Worm (Caenorhabditis elegans): ENCODE data around the gene Y116A8B.4.

DNA sequence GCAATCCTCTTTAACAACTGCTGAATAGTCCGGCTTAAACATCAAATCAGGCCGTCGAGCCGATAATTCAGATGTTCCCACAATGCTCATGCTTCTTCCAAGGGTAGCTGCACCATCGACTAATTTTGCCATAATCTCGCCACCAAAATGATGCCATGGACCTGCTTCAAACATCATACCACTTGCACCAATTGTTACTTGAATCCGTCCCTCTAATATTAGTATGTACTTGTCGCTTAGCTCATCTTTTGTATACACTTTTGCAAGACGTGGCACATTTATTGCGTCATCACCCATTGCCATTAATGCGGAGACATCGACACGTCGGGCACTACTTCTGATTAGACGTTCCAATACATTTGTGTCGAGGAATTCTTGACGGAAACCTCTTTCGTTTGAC is 23.9 kb upstream of the Y116A8B.4 start:
- TF ChIP-seq cog-1 (tag; optimal IDR thresholded peaks at IDR 0.05), result no peak
- TF ChIP-seq med-1 (GFP tag; optimal IDR thresholded peaks at IDR 0.05; ENCODE audit: insufficient read depth), result no peak
- TF ChIP-seq T22C8.4 (GFP tag; IDR thresholded peaks at IDR 0.05), result no peak
- no peak for TF ChIP-seq ref-1 (GFP tag; conservative IDR thresholded peaks at IDR 0.05)

Data from whole organism, midembryonic.